Fruit fly (Drosophila melanogaster): ENCODE results near the gene Srg1.

Srg1 gene

DNA sequence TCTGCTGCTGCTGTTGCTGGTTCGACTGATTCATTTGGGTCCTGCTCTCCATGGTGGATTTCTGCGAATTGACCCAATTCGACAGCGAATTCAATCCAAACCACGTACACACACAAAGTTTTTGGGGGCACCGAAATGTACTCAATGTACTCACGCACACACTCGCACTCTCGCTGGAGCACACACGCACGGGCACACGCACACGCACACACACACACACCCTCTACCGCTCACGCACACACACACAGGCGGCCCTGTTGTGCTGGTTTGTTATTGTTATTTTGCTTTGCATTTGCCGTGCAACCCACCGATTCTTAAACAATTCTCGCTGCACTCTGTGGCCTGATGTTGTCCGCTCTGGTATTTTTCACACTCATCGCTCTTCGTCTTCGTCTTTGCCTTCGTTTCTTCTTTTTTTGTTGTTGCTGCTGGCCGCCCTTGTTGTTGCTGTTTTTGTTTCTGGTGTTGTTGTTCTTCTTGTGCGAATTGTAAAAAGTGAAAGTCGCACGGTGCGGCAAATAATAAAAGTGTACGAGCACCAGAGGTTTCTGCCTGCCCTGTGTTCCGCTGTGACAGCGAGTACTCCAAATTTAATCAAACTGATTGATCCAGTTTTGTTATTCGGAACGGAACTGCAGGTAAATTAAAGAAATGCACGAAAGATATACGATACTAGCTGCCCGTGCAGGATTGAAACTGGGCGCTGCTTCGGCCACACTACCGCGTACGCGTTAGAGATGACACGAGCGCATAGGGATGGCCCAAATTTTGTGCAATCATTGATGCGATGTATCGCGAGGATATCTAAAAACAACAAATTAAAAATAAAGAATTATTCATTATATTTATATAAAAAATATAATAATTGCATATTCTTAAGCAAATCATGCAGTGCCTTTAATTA lies 11.7 kb upstream of the Srg1 start, which contains the start of gene CG3744 (continued):
- TF ChIP-seq sug (tag; optimal IDR thresholded peaks at IDR 0.05) (peak; percentile 93), stwl (tag; optimal IDR thresholded peaks at IDR 0.05) (peak; percentile 29), BtbVII (GFP tag; optimal IDR thresholded peaks at IDR 0.05) (peak; percentile 77), tgo (GFP tag; IDR thresholded peaks at IDR 0.05) (peak; percentile 93), Oli (tag; optimal IDR thresholded peaks at IDR 0.05) (peak; percentile 84), nmo (GFP tag; optimal IDR thresholded peaks at IDR 0.05) (peak; percentile 90), Hr3 (GFP tag; optimal IDR thresholded peaks at IDR 0.05) (peak; percentile 92), CG18619 (GFP tag; optimal IDR thresholded peaks at IDR 0.05) (peak; percentile 90), CG6854 (GFP tag; optimal IDR thresholded peaks at IDR 0.05) (peak; percentile 70), fd64A (GFP tag; optimal IDR thresholded peaks at IDR 0.05) (no peak), CG13894 (tag; optimal IDR thresholded peaks at IDR 0.05) (peak; percentile 90), Antp (GFP tag; optimal IDR thresholded peaks at IDR 0.05) (peak; percentile 72), CG15696 (tag; optimal IDR thresholded peaks at IDR 0.05) (peak; percentile 91), CG30020 (tag; optimal IDR thresholded peaks at IDR 0.05) (peak; percentile 72), rib (GFP tag; IDR thresholded peaks at IDR 0.05) (peak; percentile 90), CG14860 (GFP tag; IDR thresholded peaks at IDR 0.05; ENCODE audit: partially characterized antibody) (peak; percentile 89), CG1529 (GFP tag; optimal IDR thresholded peaks at IDR 0.05) (peak; percentile 66), CG12155 (GFP tag; optimal IDR thresholded peaks at IDR 0.05) (peak; percentile 87), Fer1 (GFP tag; optimal IDR thresholded peaks at IDR 0.05) (peak; percentile 85), sens-2 (GFP tag; IDR thresholded peaks at IDR 0.05) (peak; percentile 90), Oaz (GFP tag; IDR thresholded peaks at IDR 0.05) (peak; percentile 77; the same call in 1 of the 2 replicates), dan (GFP tag; IDR thresholded peaks at IDR 0.05) (peak; percentile 34; the same call in 1 of the 2 replicates), Sin3A (optimal IDR thresholded peaks at IDR 0.05) (peak; percentile 73), pita (GFP tag; optimal IDR thresholded peaks at IDR 0.05) (no peak), Eip74EF (GFP tag; optimal IDR thresholded peaks at IDR 0.05) (peak in 1 of 2 experiments; percentile 65), lab (GFP tag; optimal IDR thresholded peaks at IDR 0.05) (peak; percentile 94), Med (GFP tag) (peak; percentile 95), CG31365 (tag; optimal IDR thresholded peaks at IDR 0.05) (no peak), so (GFP tag; IDR thresholded peaks at IDR 0.05) (peak; percentile 94), cg (GFP tag; optimal IDR thresholded peaks at IDR 0.05) (peak; percentile 96), Hey (tag; optimal IDR thresholded peaks at IDR 0.05) (peak; percentile 9), PHDP (tag; optimal IDR thresholded peaks at IDR 0.05) (peak; percentile 92), Elba2 (GFP tag; optimal IDR thresholded peaks at IDR 0.05) (peak; percentile 6), p53 (GFP tag; optimal IDR thresholded peaks at IDR 0.05) (no peak), run (tag; optimal IDR thresholded peaks at IDR 0.05) (peak; percentile 63), en (GFP tag; optimal IDR thresholded peaks at IDR 0.05) (no peak), scrt (GFP tag; optimal IDR thresholded peaks at IDR 0.05) (no peak), Hr78 (GFP tag; optimal IDR thresholded peaks at IDR 0.05) (no peak), CG16813 (GFP tag; IDR thresholded peaks at IDR 0.05; ENCODE audit: partially characterized antibody) (peak; percentile 96), CG2202 (tag; optimal IDR thresholded peaks at IDR 0.05) (peak; percentile 57), CG4820 (GFP tag; optimal IDR thresholded peaks at IDR 0.05) (peak; percentile 81), CG14014 (GFP tag; IDR thresholded peaks at IDR 0.05) (peak; percentile 95), gsb-n (tag; optimal IDR thresholded peaks at IDR 0.05) (peak; percentile 78), CG6272 (GFP tag; IDR thresholded peaks at IDR 0.05) (peak; percentile 96), B-H2 (GFP tag; optimal IDR thresholded peaks at IDR 0.05) (peak; percentile 95), bab2 (GFP tag; optimal IDR thresholded peaks at IDR 0.05) (peak; percentile 75), yki (optimal IDR thresholded peaks at IDR 0.05) (no peak), dimm (GFP tag; IDR thresholded peaks at IDR 0.05) (peak; percentile 87), gro (GFP tag; optimal IDR thresholded peaks at IDR 0.05) (peak; percentile 57)

Data from whole organism, embryonic.